Worm (Caenorhabditis elegans): Measurements from ENCODE around the gene nspd-7.

The nspd-7 gene

ce11 chrIV:10285328-10285727 is 16.3 kb upstream of the nspd-7 start:
- peak; percentile 34 for TF ChIP-seq R02D3.7 (tag; optimal IDR thresholded peaks at IDR 0.05)
- TF ChIP-seq nhr-77 (tag; optimal IDR thresholded peaks at IDR 0.05): no peak
- no peak for TF ChIP-seq daf-19 (GFP tag; conservative IDR thresholded peaks at IDR 0.05)
- TF ChIP-seq mes-2 (tag; optimal IDR thresholded peaks at IDR 0.05; ENCODE audit: poor library complexity, severe bottlenecking): no peak
- no peak for TF ChIP-seq saeg-2 (GFP tag; IDR thresholded peaks at IDR 0.05)

ce11 chrIV:10284194-10284910 is 15.4 kb upstream of the nspd-7 start, which contains the start of gene rad-51:
rad-51 (minus strand) TSS chrIV:10284244.
- TF ChIP-seq dve-1 (tag; optimal IDR thresholded peaks at IDR 0.05; ENCODE audit: insufficient read depth) (peak; percentile 47), lin-15B (tag; optimal IDR thresholded peaks at IDR 0.05) (no peak), ceh-28 (tag; optimal IDR thresholded peaks at IDR 0.05) (no peak), nhr-111 (GFP tag; optimal IDR thresholded peaks at IDR 0.05) (no peak), dmd-9 (GFP tag; IDR thresholded peaks at IDR 0.05) (no peak), Y5F2A.4 (GFP tag; optimal IDR thresholded peaks at IDR 0.05) (no peak), aly-2 (tag; optimal IDR thresholded peaks at IDR 0.05) (no peak), set-16 (GFP tag; IDR thresholded peaks at IDR 0.05) (peak; percentile 17; the same call in 1 of the 2 replicates), ceh-62 (tag; optimal IDR thresholded peaks at IDR 0.05) (no peak), tag-97 (GFP tag; IDR thresholded peaks at IDR 0.05) (no peak), ceh-82 (tag; optimal IDR thresholded peaks at IDR 0.05) (no peak), ztf-7 (tag; optimal IDR thresholded peaks at IDR 0.05) (peak; percentile 37), rbr-2 (tag; optimal IDR thresholded peaks at IDR 0.05) (peak; percentile 67), Y48G9A.11 (GFP tag; IDR thresholded peaks at IDR 0.05) (no peak), jun-1 (tag; optimal IDR thresholded peaks at IDR 0.05) (peak; percentile 15), F10B5.3 (tag; optimal IDR thresholded peaks at IDR 0.05) (no peak), spr-1 (tag; optimal IDR thresholded peaks at IDR 0.05) (no peak), nhr-42 (GFP tag; IDR thresholded peaks at IDR 0.05) (no peak), zfp-3 (GFP tag; conservative IDR thresholded peaks at IDR 0.05) (no peak), tra-1 (GFP tag; IDR thresholded peaks at IDR 0.05) (no peak), pqm-1 (tag; optimal IDR thresholded peaks at IDR 0.05) (no peak), T20F7.1 (GFP tag; optimal IDR thresholded peaks at IDR 0.05) (no peak), egl-43 (GFP tag; IDR thresholded peaks at IDR 0.05) (no peak), hmg-1.1 (GFP tag; IDR thresholded peaks at IDR 0.05) (peak; percentile 81), lin-1 (GFP tag; IDR thresholded peaks at IDR 0.05) (no peak), mes-2 (tag; optimal IDR thresholded peaks at IDR 0.05; ENCODE audit: poor library complexity, severe bottlenecking) (peak; percentile 76), hif-1 (tag; optimal IDR thresholded peaks at IDR 0.05) (peak in 1 of 2 experiments; percentile 25), snpc-4 (tag; optimal IDR thresholded peaks at IDR 0.05) (no peak), unc-130 (GFP tag; optimal IDR thresholded peaks at IDR 0.05) (no peak), nhr-6 (tag; optimal IDR thresholded peaks at IDR 0.05) (no peak), Y75B8A.6 (GFP tag; IDR thresholded peaks at IDR 0.05) (no peak), nhr-25 (tag; optimal IDR thresholded peaks at IDR 0.05; ENCODE audit: borderline replicate concordance, insufficient read depth) (peak; percentile 5), ceh-32 (tag; optimal IDR thresholded peaks at IDR 0.05; ENCODE audit: poor library complexity) (no peak), snpc-1.2 (GFP tag; IDR thresholded peaks at IDR 0.05) (no peak), nhr-11 (tag; optimal IDR thresholded peaks at IDR 0.05) (no peak), unc-39 (tag; optimal IDR thresholded peaks at IDR 0.05) (no peak), fkh-10 (GFP tag; optimal IDR thresholded peaks at IDR 0.05) (no peak), duxl-1 (tag; optimal IDR thresholded peaks at IDR 0.05; ENCODE audit: poor library complexity) (no peak), F26F4.8 (GFP tag; conservative IDR thresholded peaks at IDR 0.05) (no peak), mdl-1 (tag; optimal IDR thresholded peaks at IDR 0.05) (peak in 1 of 2 experiments; percentile 64), dmd-8 (GFP tag; IDR thresholded peaks at IDR 0.05) (no peak), spr-3 (GFP tag; optimal IDR thresholded peaks at IDR 0.05) (no peak), mep-1 (tag; optimal IDR thresholded peaks at IDR 0.05) (peak; percentile 84), nhr-77 (tag; optimal IDR thresholded peaks at IDR 0.05) (peak; percentile 33), saeg-2 (GFP tag; IDR thresholded peaks at IDR 0.05) (no peak), vab-7 (GFP tag; IDR thresholded peaks at IDR 0.05) (no peak)

All from whole organism, L4 larva.